Worm (Caenorhabditis elegans) whole organism, young adult: ENCODE measurements around the gene Y57A10A.13.
A peak's percentile ranks its signal among the peaks of the same experiment; 100 is the strongest.
"Not testable (repeated sequence)": the region's sequence is repeated elsewhere in the genome, so short reads cannot be mapped to it uniquely, and the experiment has no call there.

ENCODE experiments used
- C06A6.2 ChIP-seq: fragments of 200-800 bp; sonication (Bioruptor generic); conservative IDR thresholded peaks from 2 replicates; pipeline ENCODE4 v1.3.6; 2022; ENCODE audit warnings: missing genetic modification characterization, missing compliant biosample characterization
- F22D6.2 ChIP-seq: sonication (generic microtip); optimal IDR thresholded peaks from 2 replicates; lab custom pipeline; 2016; ENCODE audit warnings: mild to moderate bottlenecking, missing genetic modification characterization, missing compliant biosample characterization
- Y53G8AR.9 ChIP-seq: fragments of 200-800 bp; sonication (Bioruptor generic); conservative IDR thresholded peaks from 2 replicates; pipeline ENCODE4 v1.3.6; 2022; ENCODE audit warnings: missing genetic modification reagents, missing genetic modification characterization, missing compliant biosample characterization
- Y79H2A.3 ChIP-seq: fragments of 200-800 bp; sonication (Bioruptor generic); conservative IDR thresholded peaks from 2 replicates; pipeline ENCODE4 v1.3.6; 2022; ENCODE audit warnings: missing genetic modification reagents, missing genetic modification characterization, missing compliant biosample characterization
- aptf-2 ChIP-seq: fragments of 200-800 bp; sonication (Bioruptor generic); conservative IDR thresholded peaks from 2 replicates; pipeline ENCODE4 v1.3.6; 2022; ENCODE audit warnings: missing genetic modification reagents, missing genetic modification characterization, missing compliant biosample characterization
- atf-7 ChIP-seq: sonication (generic microtip); optimal IDR thresholded peaks from 2 replicates; lab custom pipeline; 2017; ENCODE audit warnings: mild to moderate bottlenecking, missing genetic modification characterization, missing compliant biosample characterization
- ceh-100 ChIP-seq: fragments of 200-800 bp; sonication (Bioruptor generic); IDR thresholded peaks from 2 replicates; pipeline ENCODE4 v1.3.6; 2022; ENCODE audit warnings: missing genetic modification reagents, missing genetic modification characterization, missing compliant biosample characterization
- ceh-27 ChIP-seq: fragments of 200-800 bp; sonication (Bioruptor generic); optimal IDR thresholded peaks from 2 replicates; lab custom pipeline; 2018; ENCODE audit warnings: mild to moderate bottlenecking, missing genetic modification characterization, moderate library complexity, missing compliant biosample characterization
- ceh-58 ChIP-seq: fragments of 200-800 bp; sonication (Bioruptor generic); IDR thresholded peaks from 2 replicates; pipeline ENCODE4 v1.3.6; 2022; ENCODE audit warnings: missing genetic modification characterization, missing compliant biosample characterization
- ceh-79 ChIP-seq: sonication (generic microtip); optimal IDR thresholded peaks from 2 replicates; lab custom pipeline; 2017; ENCODE audit warnings: mild to moderate bottlenecking, missing genetic modification characterization, missing compliant biosample characterization
- ceh-91 ChIP-seq: fragments of 200-800 bp; sonication (Bioruptor generic); IDR thresholded peaks from 2 replicates; pipeline ENCODE4 v1.3.6; 2022; ENCODE audit warnings: missing genetic modification reagents, missing genetic modification characterization, missing compliant biosample characterization
- ets-4 ChIP-seq: fragments of 200-800 bp; sonication (Bioruptor generic); optimal IDR thresholded peaks from 2 replicates; lab custom pipeline; 2018; ENCODE audit warnings: mild to moderate bottlenecking, missing genetic modification characterization, missing compliant biosample characterization
- hlh-26 ChIP-seq: fragments of 200-800 bp; sonication (Bioruptor generic); conservative IDR thresholded peaks from 2 replicates; pipeline ENCODE4 v1.3.6; 2022; ENCODE audit warnings: missing genetic modification reagents, missing genetic modification characterization, missing compliant biosample characterization
- hmg-1.2 ChIP-seq: fragments of 200-800 bp; sonication (Bioruptor generic); IDR thresholded peaks from 2 replicates; pipeline ENCODE4 v1.3.6; 2022; ENCODE audit warnings: missing genetic modification reagents, missing genetic modification characterization, missing compliant biosample characterization
- lin-26 ChIP-seq: fragments of 200-800 bp; sonication (Bioruptor generic); IDR thresholded peaks from 2 replicates; pipeline ENCODE4 v1.3.6; 2022; ENCODE audit warnings: missing genetic modification reagents, missing genetic modification characterization, missing compliant biosample characterization
- lin-54 ChIP-seq: fragments of 200-800 bp; sonication (Bioruptor generic); optimal IDR thresholded peaks from 2 replicates; lab custom pipeline; 2018; ENCODE audit warnings: mild to moderate bottlenecking, missing genetic modification characterization, missing compliant biosample characterization
- lsl-1 ChIP-seq: fragments of 200-800 bp; sonication (Bioruptor generic); optimal IDR thresholded peaks from 2 replicates; lab custom pipeline; 2018; ENCODE audit warnings: mild to moderate bottlenecking, missing genetic modification characterization, moderate library complexity, missing compliant biosample characterization
- madf-6 ChIP-seq: fragments of 200-800 bp; sonication (Bioruptor generic); IDR thresholded peaks from 2 replicates; pipeline ENCODE4 v1.3.6; 2022; ENCODE audit warnings: missing genetic modification reagents, missing genetic modification characterization, missing compliant biosample characterization
- madf-8 ChIP-seq: fragments of 200-800 bp; sonication (Bioruptor generic); conservative IDR thresholded peaks from 2 replicates; pipeline ENCODE4 v1.3.6; 2022; ENCODE audit warnings: missing genetic modification reagents, missing genetic modification characterization, missing compliant biosample characterization
- mcd-1 ChIP-seq: fragments of 200-800 bp; sonication (Bioruptor generic); IDR thresholded peaks from 2 replicates; pipeline ENCODE4 v1.3.6; 2022; ENCODE audit warnings: missing genetic modification reagents, missing genetic modification characterization, missing compliant biosample characterization
- mes-4 ChIP-seq: sonication (generic microtip); optimal IDR thresholded peaks from 2 replicates; lab custom pipeline; 2016; ENCODE audit warnings: missing genotype, missing genetic modification characterization, missing compliant biosample characterization
- nfya-2 ChIP-seq: fragments of 200-800 bp; sonication (Bioruptor generic); IDR thresholded peaks from 2 replicates; pipeline ENCODE4 v1.3.6; 2022; ENCODE audit warnings: missing genetic modification reagents, missing genetic modification characterization, missing compliant biosample characterization
- nhr-27 ChIP-seq: fragments of 200-800 bp; sonication (Bioruptor generic); optimal IDR thresholded peaks from 2 replicates; lab custom pipeline; 2018; ENCODE audit warnings: mild to moderate bottlenecking, missing genetic modification characterization, moderate library complexity, missing compliant biosample characterization
- pbrm-1 ChIP-seq: fragments of 200-800 bp; sonication (Bioruptor generic); IDR thresholded peaks from 2 replicates; pipeline ENCODE4 v1.3.6; 2022; ENCODE audit warnings: missing genetic modification reagents, missing genetic modification characterization, missing compliant biosample characterization
- snpc-1.3 ChIP-seq: sonication (generic microtip); optimal IDR thresholded peaks from 2 replicates; lab custom pipeline; 2017; ENCODE audit warnings: missing genetic modification characterization, mild to moderate bottlenecking, missing compliant biosample characterization, antibody characterized with exemption, moderate library complexity, missing genotype, missing genetic modification reagents; ENCODE audit not compliant: insufficient read depth
- snpc-4 ChIP-seq, 5 experiments: fragments of 150-350 bp in 1 of 5; sonication (generic microtip) in 4 of 5; optimal IDR thresholded peaks; 2 replicates each; lab custom pipeline; 2014 to 2018; ENCODE audit warnings: missing genetic modification characterization in 5 of 5, missing biosample characterization in 3 of 5, antibody characterized with exemption in 2 of 5, mild to moderate bottlenecking in 2 of 5, missing compliant biosample characterization in 2 of 5, missing genotype in 2 of 5, moderate library complexity in 2 of 5, missing genetic modification reagents in 1 of 5
- tlf-1 ChIP-seq: fragments of 200-800 bp; sonication (Bioruptor generic); optimal IDR thresholded peaks from 2 replicates; lab custom pipeline; 2018; ENCODE audit warnings: mild to moderate bottlenecking, missing genetic modification characterization, missing compliant biosample characterization
- zfh-2 ChIP-seq: fragments of 200-800 bp; sonication (Bioruptor generic); conservative IDR thresholded peaks from 2 replicates; pipeline ENCODE4 v1.3.6; 2022; ENCODE audit warnings: missing genetic modification reagents, missing genetic modification characterization, missing compliant biosample characterization
- zim-3 ChIP-seq: sonication (generic microtip); optimal IDR thresholded peaks from 2 replicates; lab custom pipeline; 2017; ENCODE audit warnings: mild to moderate bottlenecking, missing genetic modification characterization, moderate library complexity, missing compliant biosample characterization

The Y57A10A.13 gene

ce11 chrII:12172273-12172672 is 12.4 kb downstream of the Y57A10A.13 start, which contains the start of gene rol-1:
TSS of gene rol-1 (plus strand) at chrII:12172573.
- no peak for TF ChIP-seq pbrm-1 (GFP tag; lab: Robert Waterston, UW)
- no peak for TF ChIP-seq zfh-2 (GFP tag; lab: Robert Waterston, UW)
- TF ChIP-seq madf-8 (GFP tag; lab: Robert Waterston, UW) = no peak
- TF ChIP-seq ceh-79 (tag; lab: Kevin White, UChicago) = no peak
- no peak for TF ChIP-seq ceh-27 (GFP tag; lab: Kevin White, UChicago)
- no peak for TF ChIP-seq lsl-1 (GFP tag; lab: Kevin White, UChicago)
- no peak for TF ChIP-seq ceh-100 (GFP tag; lab: Robert Waterston, UW)
- no peak for TF ChIP-seq ets-4
- no peak for TF ChIP-seq ceh-91 (GFP tag; lab: Robert Waterston, UW)
- TF ChIP-seq nhr-27 (tag; lab: Kevin White, UChicago) = no peak
- TF ChIP-seq C06A6.2 (GFP tag; lab: Robert Waterston, UW) = no peak
- TF ChIP-seq snpc-4 (GFP tag; optimal IDR thresholded peaks at IDR 0.05; lab: Kevin White, UChicago) = no peak
- TF ChIP-seq snpc-4 (tag; optimal IDR thresholded peaks at IDR 0.05; lab: Kevin White, UChicago) = no peak
- TF ChIP-seq mes-4 (tag; lab: Kevin White, UChicago) = no peak

DNA sequence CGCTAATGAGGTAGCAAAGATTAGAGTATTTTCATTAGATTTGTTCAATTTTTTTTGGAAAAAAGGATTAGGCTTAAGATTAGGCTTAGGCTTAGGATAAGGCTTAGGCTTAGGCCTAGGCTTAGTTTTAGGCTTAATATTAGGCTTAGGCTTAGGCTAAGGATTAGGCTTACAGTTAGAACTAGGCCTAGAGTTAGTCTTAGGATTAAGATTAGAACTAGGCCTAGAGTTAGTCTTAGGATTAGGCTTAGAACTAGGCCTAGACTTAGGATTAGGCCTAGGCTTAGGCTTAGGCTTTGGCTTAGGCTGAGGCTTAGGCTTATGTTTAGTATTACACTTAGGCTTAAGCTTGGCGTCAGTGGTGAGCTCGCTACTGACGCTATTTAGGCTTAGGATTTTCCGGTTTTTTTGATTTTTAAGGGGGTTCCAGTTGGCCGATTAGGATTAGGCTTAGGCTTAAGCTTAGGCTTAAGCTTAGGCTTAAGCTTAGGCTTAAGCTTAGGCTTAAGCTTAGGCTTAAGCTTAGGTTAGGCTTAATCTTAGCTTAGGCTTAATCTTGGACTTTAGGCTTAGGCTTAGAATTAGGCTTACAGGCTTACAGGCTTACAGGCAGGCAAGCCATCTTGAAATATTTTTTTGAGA is 15.1 kb downstream of the Y57A10A.13 start:
- no peak for TF ChIP-seq lin-54
- no peak for TF ChIP-seq ceh-58 (GFP tag; lab: Robert Waterston, UW)
- TF ChIP-seq aptf-2 = no peak
- no peak for TF ChIP-seq mcd-1 (GFP tag; lab: Robert Waterston, UW)
- TF ChIP-seq snpc-1.3 (tag; lab: Kevin White, UChicago) = no peak
- no peak for TF ChIP-seq F22D6.2 (tag; lab: Kevin White, UChicago)
- TF ChIP-seq hlh-26 (GFP tag; lab: Robert Waterston, UW) = no peak

DNA sequence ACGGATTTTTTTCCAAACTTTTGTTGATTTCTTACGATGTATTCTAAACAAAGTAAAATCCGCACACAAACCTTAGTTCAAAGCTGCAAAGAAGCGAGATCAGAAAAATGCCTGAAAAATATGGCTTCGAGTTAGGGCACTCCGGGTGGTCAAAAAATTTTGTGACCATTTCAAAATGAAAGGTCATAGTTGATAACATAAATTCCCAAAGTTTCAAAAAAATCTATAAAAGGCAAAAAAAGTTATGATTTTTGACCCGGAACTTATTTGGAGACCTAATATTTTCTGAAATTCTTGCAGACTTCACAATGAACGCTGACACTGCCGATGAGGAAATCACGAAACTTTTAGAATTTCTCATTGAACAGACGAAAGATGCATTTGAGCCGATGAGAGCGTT is 20.2 kb downstream of the Y57A10A.13 start, which contains the start of gene Y57A10A.8:
Gene Y57A10A.8 (plus strand): TSS at position 301 of the 400 bp plus-strand sequence.
- TF ChIP-seq lin-26 (GFP tag; lab: Robert Waterston, UW); nfya-2 (GFP tag; lab: Robert Waterston, UW); Y53G8AR.9: not testable (repeated sequence)

DNA sequence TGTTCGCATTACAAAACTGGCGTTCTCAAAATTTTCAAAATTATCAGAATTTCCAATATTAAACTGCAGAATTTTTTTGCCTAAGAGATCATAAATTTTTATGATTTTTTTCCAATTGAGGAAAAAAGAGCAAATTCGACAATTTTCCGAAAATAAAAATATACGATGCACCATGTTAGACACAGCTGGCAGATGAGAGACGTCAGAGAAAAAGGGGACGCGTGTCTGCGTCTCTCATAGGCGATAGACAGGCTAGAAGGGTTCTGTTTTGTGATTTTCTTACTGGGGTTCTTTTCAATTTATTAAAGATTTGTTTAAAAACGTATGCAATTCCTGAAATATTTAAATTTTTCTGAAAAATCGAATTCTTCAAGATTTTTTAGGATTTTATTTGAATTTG is 21.7 kb downstream of the Y57A10A.13 start:
- TF ChIP-seq hmg-1.2 (peak; percentile 93), Y53G8AR.9 (no peak)

DNA sequence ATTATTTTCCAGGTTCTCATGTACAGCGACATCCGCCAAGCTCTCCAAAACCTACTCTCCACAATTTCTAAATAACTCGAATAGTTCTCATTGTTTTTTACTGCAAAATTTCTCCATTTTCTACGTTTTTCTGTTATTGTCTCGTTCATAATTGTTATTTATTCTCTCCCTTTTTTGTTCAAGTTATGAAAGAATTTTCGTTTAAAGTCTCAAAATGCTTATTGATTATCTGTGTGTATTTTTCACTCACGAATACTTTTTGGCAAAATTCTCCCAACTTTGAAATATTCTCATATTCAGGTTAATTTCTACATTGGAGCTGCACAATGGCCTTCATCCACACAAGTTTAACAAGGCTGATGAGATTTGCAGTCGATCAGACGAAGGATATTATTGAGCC is 30.5 kb downstream of the Y57A10A.13 start, which contains the start of gene Y57A10A.5:
Gene Y57A10A.5 (plus strand): TSS at position 301 of the 400 bp plus-strand sequence.
- TF ChIP-seq tlf-1; zim-3 (tag; lab: Kevin White, UChicago); atf-7 (tag; lab: Kevin White, UChicago): not testable (repeated sequence)
- TF ChIP-seq, all 124 proteins: peak for 0; not testable (repeated sequence) for 124

DNA sequence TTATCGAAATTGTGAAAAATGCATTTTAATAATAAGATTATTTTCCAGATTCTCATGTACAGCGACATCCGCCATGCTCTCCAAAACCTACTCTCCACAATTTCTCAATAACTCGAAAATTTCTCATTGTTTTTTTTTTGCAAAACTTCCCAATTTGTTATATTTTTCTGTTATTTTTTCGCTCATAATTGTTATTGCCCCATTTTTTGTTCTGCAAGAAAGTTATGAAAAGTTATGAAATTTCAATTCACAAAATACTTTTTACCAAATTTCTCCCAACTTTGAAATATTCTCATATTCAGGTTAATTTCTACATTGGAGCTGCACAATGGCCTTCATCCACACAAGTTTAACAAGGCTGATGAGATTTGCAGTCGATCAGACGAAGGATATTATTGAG is 33.1 kb downstream of the Y57A10A.13 start, which contains the start of gene Y57A10A.4:
Gene Y57A10A.4 (plus strand): TSS at position 301 of the 400 bp plus-strand sequence.
- TF ChIP-seq Y79H2A.3 (GFP tag; lab: Robert Waterston, UW) (peak; percentile 65; the same call in 1 of the 2 replicates), madf-6 (GFP tag; lab: Robert Waterston, UW) (0 out of 2 replicates have a peak, but pooled peaks have one; percentile 29)
